Fruit fly (Drosophila melanogaster) whole organism, pupa: ENCODE data around the gene sowah.

Experiments
- CG10348 ChIP-seq: fragments of 200-800 bp; sonication (Bioruptor generic); IDR thresholded peaks from 2 replicates; pipeline ENCODE4 v1.3.6; 2022; ENCODE audit warnings: missing biosample characterization, missing genetic modification characterization
- CG12605 ChIP-seq: fragments of 200-800 bp; sonication (Bioruptor generic); IDR thresholded peaks from 2 replicates; pipeline ENCODE4 v1.3.6; 2022; ENCODE audit warnings: missing biosample characterization, missing genetic modification characterization
- CG15710 ChIP-seq: fragments of 200-800 bp; sonication (Bioruptor generic); optimal IDR thresholded peaks from 2 replicates; lab custom pipeline; 2018; ENCODE audit warnings: missing biosample characterization, mild to moderate bottlenecking, missing genetic modification characterization, moderate library complexity
- CG32121 ChIP-seq: fragments of 200-800 bp; sonication (Bioruptor generic); IDR thresholded peaks from 2 replicates; pipeline ENCODE4 v1.3.6; 2022; ENCODE audit warnings: missing biosample characterization, missing genetic modification characterization
- CG4496 ChIP-seq: fragments of 200-800 bp; sonication (Bioruptor generic); IDR thresholded peaks from 3 replicates; pipeline ENCODE4 v1.3.6; 2022; ENCODE audit warnings: missing biosample characterization, missing genetic modification characterization
- CG8159 ChIP-seq: fragments of 200-800 bp; sonication (Bioruptor generic); optimal IDR thresholded peaks from 3 replicates; lab custom pipeline; 2018; ENCODE audit warnings: missing biosample characterization, mild to moderate bottlenecking, missing genetic modification characterization, moderate library complexity
- CG8301 ChIP-seq: fragments of 200-800 bp; sonication (Bioruptor generic); optimal IDR thresholded peaks from 2 replicates; lab custom pipeline; 2018; ENCODE audit warnings: missing biosample characterization, mild to moderate bottlenecking, missing genetic modification characterization
- CG9948 ChIP-seq: fragments of 200-800 bp; sonication (Bioruptor generic); optimal IDR thresholded peaks from 2 replicates; lab custom pipeline; 2018; ENCODE audit warnings: missing biosample characterization, mild to moderate bottlenecking, missing genetic modification characterization, moderate library complexity
- D1 ChIP-seq: fragments of 200-800 bp; sonication (Bioruptor generic); optimal IDR thresholded peaks from 2 replicates; lab custom pipeline; 2018; ENCODE audit warnings: missing biosample characterization, mild to moderate bottlenecking, missing genetic modification characterization, moderate library complexity
- EcR ChIP-seq: fragments of 200-800 bp; sonication (Bioruptor generic); optimal IDR thresholded peaks from 3 replicates; lab custom pipeline; 2019; ENCODE audit warnings: missing biosample characterization, missing genetic modification characterization, mild to moderate bottlenecking, moderate library complexity, missing genetic modification reagents
- Pif1A ChIP-seq: fragments of 200-800 bp; sonication (Bioruptor generic); optimal IDR thresholded peaks from 3 replicates; lab custom pipeline; 2016; ENCODE audit warnings: missing biosample characterization, missing genetic modification characterization
- Pif1B ChIP-seq: fragments of 200-800 bp; sonication (Bioruptor generic); optimal IDR thresholded peaks from 3 replicates; lab custom pipeline; 2016; ENCODE audit warnings: missing biosample characterization, missing genetic modification characterization
- Snoo ChIP-seq: fragments of 200-800 bp; sonication (Bioruptor generic); optimal IDR thresholded peaks from 3 replicates; lab custom pipeline; 2017; ENCODE audit warnings: missing biosample characterization, mild to moderate bottlenecking, missing genetic modification characterization, inconsistent platforms
- rn ChIP-seq: fragments of 200-800 bp; sonication (Bioruptor generic); IDR thresholded peaks from 2 replicates; pipeline ENCODE4 v1.3.6; 2022; ENCODE audit warnings: missing biosample characterization, missing genetic modification characterization

DNA sequence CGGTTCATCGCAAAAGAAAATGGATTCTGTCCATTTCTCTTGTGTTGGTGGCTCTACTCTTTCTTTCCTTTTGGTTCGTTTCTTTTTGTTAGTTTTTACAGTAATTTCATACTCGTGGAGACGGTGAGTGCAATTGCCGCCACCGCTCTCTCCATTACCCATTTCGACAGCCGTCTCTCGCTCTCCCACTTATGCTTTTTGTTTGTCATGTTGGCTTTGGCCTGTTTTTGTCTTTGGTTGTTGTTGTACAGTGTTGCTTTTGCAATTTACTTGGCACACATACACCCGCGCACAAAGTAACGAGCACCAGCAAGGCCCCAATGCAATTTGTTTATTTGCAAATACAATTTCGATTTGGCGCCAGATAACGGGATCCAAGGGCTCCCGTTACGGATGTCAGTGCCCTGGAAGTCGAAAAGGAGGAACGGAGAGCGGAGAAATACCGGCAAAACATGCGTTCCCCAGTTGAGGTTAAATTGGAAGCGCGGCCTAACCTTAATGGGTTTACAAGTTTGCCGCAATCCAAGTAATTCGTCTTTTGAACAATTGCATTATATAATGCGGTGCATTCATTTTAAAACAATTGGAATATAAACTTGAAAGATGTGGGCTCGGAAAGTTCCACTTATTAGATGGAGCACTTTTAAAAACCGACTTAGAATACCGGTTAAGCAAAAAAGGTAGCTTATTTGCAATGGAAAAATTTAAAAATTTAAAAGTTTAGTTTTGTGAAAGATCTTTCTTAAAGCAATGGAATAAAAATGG lies 56.5 kb downstream of the sowah start:
- TF ChIP-seq Pif1A (GFP tag; lab: Kevin White, UChicago) (peak; percentile 80), CG10348 (GFP tag; lab: Robert Waterston, UW) (no peak), Pif1B (GFP tag; lab: Kevin White, UChicago) (peak; percentile 61), CG9948 (peak; percentile 35), D1 (tag; lab: Kevin White, UChicago) (peak; percentile 52), CG8159 (tag; lab: Kevin White, UChicago) (peak; percentile 56), Snoo (tag; lab: Kevin White, UChicago) (peak; percentile 7), rn (0 out of 2 replicates have a peak, but pooled peaks have one; percentile 26), CG15710 (tag; lab: Kevin White, UChicago) (peak; percentile 64), CG4496 (peak; percentile 89), CG8301 (tag; lab: Kevin White, UChicago) (peak; percentile 82), CG32121 (peak; percentile 70), EcR (GFP tag; lab: Kevin White, UChicago) (peak; percentile 93), CG12605 (GFP tag; lab: Robert Waterston, UW) (peak; percentile 95)
